Fruit fly (Drosophila melanogaster) S2 (cell line): Measurements from ENCODE around the gene Arglu1.

Experiments
- CG8478 ChIP-seq: fragments of >200 bp; optimal IDR thresholded peaks from 2 replicates; lab custom pipeline; 2018
- CTCF ChIP-seq, 2 experiments: fragments of >200 bp; optimal IDR thresholded peaks; 2 replicates each; lab custom pipeline; 2018

DNA sequence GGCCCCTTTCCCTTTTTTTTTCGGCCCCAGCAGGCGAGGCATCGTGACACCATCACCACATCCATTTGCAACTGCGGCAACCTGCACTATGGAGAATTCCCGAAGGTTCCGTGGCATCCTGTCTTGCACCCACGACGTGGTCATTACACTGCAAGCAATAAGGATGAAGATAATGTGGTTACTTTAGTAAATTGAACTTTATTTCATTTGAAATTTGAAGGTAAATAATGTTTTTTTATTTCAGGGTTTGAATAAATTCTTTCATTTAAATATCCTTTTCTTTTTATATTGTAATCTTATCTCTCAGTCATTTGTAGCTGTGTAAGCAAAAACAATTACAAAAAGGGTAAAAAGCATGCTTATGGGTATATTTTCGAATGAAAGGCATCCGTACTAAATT is 43.9 kb upstream of the Arglu1 start:
- TF ChIP-seq CTCF (optimal IDR thresholded peaks at IDR 0.05; lab: Kevin White, UChicago), result no peak
- no peak for TF ChIP-seq CG8478 (lab: Kevin White, UChicago)
